Fruit fly (Drosophila melanogaster) whole organism, embryonic: Measurements from ENCODE around the gene Dhps.

Experiments
- CG10565 ChIP-seq: fragments of 200-800 bp; sonication (Bioruptor generic); optimal IDR thresholded peaks from 3 replicates; lab custom pipeline; 2016; ENCODE audit warnings: missing biosample characterization, mild to moderate bottlenecking, missing genetic modification characterization
- CG11085 ChIP-seq: fragments of 200-800 bp; sonication (Bioruptor generic); IDR thresholded peaks from 2 replicates; pipeline ENCODE4 v1.3.6; 2022; ENCODE audit warnings: missing biosample characterization, missing genetic modification characterization
- CG11093 ChIP-seq: fragments of 200-800 bp; sonication (Bioruptor generic); IDR thresholded peaks from 3 replicates; pipeline ENCODE4 v1.3.6; 2022; ENCODE audit warnings: missing biosample characterization, missing genetic modification characterization
- CG11696 ChIP-seq: fragments of 200-800 bp; sonication (Bioruptor generic); IDR thresholded peaks from 2 replicates; pipeline ENCODE4 v1.3.6; 2022; ENCODE audit warnings: missing biosample characterization, missing genetic modification characterization
- CG12299 ChIP-seq: fragments of 200-800 bp; sonication (Bioruptor generic); optimal IDR thresholded peaks from 2 replicates; lab custom pipeline; 2018; ENCODE audit warnings: missing biosample characterization, mild to moderate bottlenecking, missing genetic modification characterization
- CG13424 ChIP-seq: fragments of 200-800 bp; sonication (Bioruptor generic); optimal IDR thresholded peaks from 2 replicates; lab custom pipeline; 2019; ENCODE audit warnings: missing biosample characterization, mild to moderate bottlenecking, missing genetic modification characterization, moderate library complexity
- CG14710 ChIP-seq: fragments of 200-800 bp; sonication (Bioruptor generic); optimal IDR thresholded peaks from 3 replicates; lab custom pipeline; 2019; ENCODE audit warnings: missing biosample characterization, mild to moderate bottlenecking, missing genetic modification characterization, moderate library complexity
- CG15269 ChIP-seq: fragments of 200-800 bp; sonication (Bioruptor generic); optimal IDR thresholded peaks from 2 replicates; lab custom pipeline; 2018; ENCODE audit warnings: missing biosample characterization, mild to moderate bottlenecking, missing genetic modification characterization, moderate library complexity
- CG15601 ChIP-seq: fragments of 200-800 bp; sonication (Bioruptor generic); optimal IDR thresholded peaks from 3 replicates; lab custom pipeline; 2019; ENCODE audit warnings: missing biosample characterization, mild to moderate bottlenecking, missing genetic modification characterization, moderate library complexity
- CG15696 ChIP-seq: fragments of 200-800 bp; sonication (Bioruptor generic); optimal IDR thresholded peaks from 2 replicates; lab custom pipeline; 2019; ENCODE audit warnings: missing biosample characterization, mild to moderate bottlenecking, missing genetic modification characterization, moderate library complexity
- CG16779 ChIP-seq: fragments of 200-800 bp; sonication (Bioruptor generic); IDR thresholded peaks from 2 replicates; pipeline ENCODE4 v1.3.6; 2022; ENCODE audit warnings: missing biosample characterization, missing genetic modification characterization
- CG16863 ChIP-seq: fragments of 200-800 bp; sonication (Bioruptor generic); optimal IDR thresholded peaks from 3 replicates; lab custom pipeline; 2016; ENCODE audit warnings: missing biosample characterization, missing genetic modification characterization
- CG17186 ChIP-seq: fragments of 200-800 bp; sonication (Bioruptor generic); optimal IDR thresholded peaks from 3 replicates; lab custom pipeline; 2017; ENCODE audit warnings: missing biosample characterization, missing genetic modification reagents, missing genetic modification characterization
- CG18011 ChIP-seq: fragments of 200-800 bp; sonication (Bioruptor generic); optimal IDR thresholded peaks from 2 replicates; lab custom pipeline; 2017; ENCODE audit warnings: missing biosample characterization, missing genetic modification characterization, mild to moderate bottlenecking, moderate library complexity, missing genotype
- CG2199 ChIP-seq: fragments of 200-800 bp; sonication (Bioruptor generic); IDR thresholded peaks from 3 replicates; pipeline ENCODE4 v1.3.6; 2022; ENCODE audit warnings: missing biosample characterization, missing genetic modification characterization
- CG31365 ChIP-seq: fragments of 200-800 bp; sonication (Bioruptor generic); optimal IDR thresholded peaks from 2 replicates; lab custom pipeline; 2018; ENCODE audit warnings: missing biosample characterization, mild to moderate bottlenecking, missing genetic modification characterization
- CG32532 ChIP-seq: fragments of 200-800 bp; sonication (Bioruptor generic); IDR thresholded peaks from 2 replicates; pipeline ENCODE4 v1.3.6; 2022; ENCODE audit warnings: missing biosample characterization, missing genetic modification characterization
- CG32767 ChIP-seq: fragments of 200-800 bp; sonication (Bioruptor generic); IDR thresholded peaks from 2 replicates; pipeline ENCODE4 v1.3.6; 2022; ENCODE audit warnings: missing biosample characterization, missing genetic modification characterization
- CG3407 ChIP-seq: fragments of 200-800 bp; sonication (Bioruptor generic); optimal IDR thresholded peaks from 2 replicates; lab custom pipeline; 2018; ENCODE audit warnings: missing biosample characterization, mild to moderate bottlenecking, missing genetic modification characterization
- CG4328 ChIP-seq: fragments of 200-800 bp; sonication (Bioruptor generic); optimal IDR thresholded peaks from 3 replicates; lab custom pipeline; 2017; ENCODE audit warnings: missing biosample characterization, missing genetic modification reagents, missing genetic modification characterization
- CG4617 ChIP-seq: fragments of 200-800 bp; sonication (Bioruptor generic); optimal IDR thresholded peaks from 3 replicates; lab custom pipeline; 2016; ENCODE audit warnings: missing biosample characterization, missing genetic modification characterization, borderline replicate concordance
- CG7372 ChIP-seq: fragments of 200-800 bp; sonication (Bioruptor generic); IDR thresholded peaks from 2 replicates; pipeline ENCODE4 v1.3.6; 2022; ENCODE audit warnings: missing biosample characterization, missing genetic modification characterization
- CG8281 ChIP-seq: fragments of 200-800 bp; sonication (Bioruptor generic); optimal IDR thresholded peaks from 2 replicates; lab custom pipeline; 2018; ENCODE audit warnings: missing biosample characterization, mild to moderate bottlenecking, missing genetic modification characterization, moderate library complexity
- CG8388 ChIP-seq: fragments of 200-800 bp; sonication (Bioruptor generic); optimal IDR thresholded peaks from 2 replicates; lab custom pipeline; 2019; ENCODE audit warnings: missing biosample characterization, mild to moderate bottlenecking, missing genetic modification characterization, moderate library complexity
- CG9609 ChIP-seq: fragments of 200-800 bp; sonication (Bioruptor generic); optimal IDR thresholded peaks from 3 replicates; lab custom pipeline; 2016; ENCODE audit warnings: missing biosample characterization, missing genetic modification characterization
- CG9727 ChIP-seq: fragments of 200-800 bp; sonication (Bioruptor generic); optimal IDR thresholded peaks from 3 replicates; lab custom pipeline; 2017; ENCODE audit warnings: missing biosample characterization, mild to moderate bottlenecking, missing genetic modification characterization
- D19B ChIP-seq: fragments of 200-800 bp; sonication (Bioruptor generic); optimal IDR thresholded peaks from 2 replicates; lab custom pipeline; 2017; ENCODE audit warnings: missing biosample characterization, mild to moderate bottlenecking, missing genetic modification characterization
- Ets65A ChIP-seq: fragments of 200-800 bp; sonication (Bioruptor generic); peaks from one replicate; lab custom pipeline; 2016; ENCODE audit warnings: missing biosample characterization, missing genetic modification characterization
- HLH4C ChIP-seq: fragments of 200-800 bp; sonication (Bioruptor generic); IDR thresholded peaks from 3 replicates; pipeline ENCODE4 v1.3.6; 2022; ENCODE audit warnings: missing biosample characterization, missing genetic modification characterization; ENCODE audit not compliant: partially characterized antibody
- MESR4 ChIP-seq: fragments of 200-800 bp; sonication (Bioruptor generic); optimal IDR thresholded peaks from 2 replicates; lab custom pipeline; 2018; ENCODE audit warnings: missing biosample characterization, mild to moderate bottlenecking, missing genetic modification characterization, moderate library complexity
- Mes4 ChIP-seq: fragments of 200-800 bp; sonication (Bioruptor generic); optimal IDR thresholded peaks from 2 replicates; lab custom pipeline; 2016; ENCODE audit warnings: missing biosample characterization, missing genetic modification characterization
- Nf-YC ChIP-seq: fragments of 200-800 bp; optimal IDR thresholded peaks from 3 replicates; lab custom pipeline; 2019; ENCODE audit warnings: missing biosample characterization, mild to moderate bottlenecking, missing genetic modification characterization, moderate library complexity
- Ptx1 ChIP-seq: fragments of 200-800 bp; sonication (Bioruptor generic); IDR thresholded peaks from 2 replicates; pipeline ENCODE4 v1.3.6; 2022; ENCODE audit warnings: missing biosample characterization, missing genetic modification characterization
- Sox100B ChIP-seq: fragments of 200-800 bp; sonication (Bioruptor generic); optimal IDR thresholded peaks from 3 replicates; lab custom pipeline; 2018; ENCODE audit warnings: missing biosample characterization, mild to moderate bottlenecking, missing genetic modification characterization
- Stat92E ChIP-seq, 3 experiments: fragments of >200 bp in 2 of 3; fragments of 200-800 bp in 1 of 3; sonication (Bioruptor generic) in 1 of 3; optimal IDR thresholded peaks; 2 replicates each; lab custom pipeline; 2017 to 2019; ENCODE audit warnings: missing biosample characterization in 3 of 3, missing genetic modification characterization in 3 of 3, mild to moderate bottlenecking in 1 of 3, moderate library complexity in 1 of 3
- Tbp ChIP-seq: fragments of >200 bp; optimal IDR thresholded peaks from 2 replicates; lab custom pipeline; 2018; ENCODE audit warnings: missing biosample characterization, missing genetic modification characterization
- Xrp1 ChIP-seq: fragments of 200-800 bp; sonication (Bioruptor generic); IDR thresholded peaks from 2 replicates; pipeline ENCODE4 v1.3.6; 2022; ENCODE audit warnings: missing biosample characterization, missing genetic modification characterization
- ash1 ChIP-seq: fragments of 200-800 bp; sonication (Bioruptor generic); optimal IDR thresholded peaks from 2 replicates; lab custom pipeline; 2018; ENCODE audit warnings: missing biosample characterization, mild to moderate bottlenecking, missing genetic modification characterization
- bowl ChIP-seq: fragments of 200-800 bp; sonication (Bioruptor generic); IDR thresholded peaks from 2 replicates; pipeline ENCODE4 v1.3.6; 2022; ENCODE audit warnings: missing biosample characterization, missing genetic modification characterization
- dan ChIP-seq: fragments of 200-800 bp; sonication (Bioruptor generic); IDR thresholded peaks from 2 replicates; pipeline ENCODE4 v1.3.6; 2022; ENCODE audit warnings: missing biosample characterization, missing genetic modification characterization
- dmrt11E ChIP-seq: fragments of 200-800 bp; sonication (Bioruptor generic); optimal IDR thresholded peaks from 3 replicates; lab custom pipeline; 2018; ENCODE audit warnings: missing biosample characterization, mild to moderate bottlenecking, missing genetic modification characterization, moderate library complexity
- emc ChIP-seq: fragments of 200-800 bp; sonication (Bioruptor generic); optimal IDR thresholded peaks from 2 replicates; lab custom pipeline; 2016; ENCODE audit warnings: missing biosample characterization, missing genetic modification characterization
- grn ChIP-seq: fragments of 200-800 bp; sonication (Bioruptor generic); optimal IDR thresholded peaks from 3 replicates; lab custom pipeline; 2017; ENCODE audit warnings: missing biosample characterization, missing genetic modification characterization
- jigr1 ChIP-seq: fragments of 200-800 bp; sonication (Bioruptor generic); IDR thresholded peaks from 3 replicates; pipeline ENCODE4 v1.3.6; 2022; ENCODE audit warnings: missing biosample characterization, missing genetic modification characterization
- nerfin-2 ChIP-seq: fragments of 200-800 bp; sonication (Bioruptor generic); IDR thresholded peaks from 2 replicates; pipeline ENCODE4 v1.3.6; 2022; ENCODE audit warnings: missing biosample characterization, missing genetic modification characterization; ENCODE audit not compliant: partially characterized antibody
- oc ChIP-seq: fragments of 200-800 bp; sonication (Bioruptor generic); optimal IDR thresholded peaks from 2 replicates; lab custom pipeline; 2018; ENCODE audit warnings: missing biosample characterization, mild to moderate bottlenecking, missing genetic modification characterization, moderate library complexity
- otp ChIP-seq: fragments of 200-800 bp; sonication (Bioruptor generic); IDR thresholded peaks from 3 replicates; pipeline ENCODE4, ENCODE4 v1.3.6; 2022; ENCODE audit warnings: missing biosample characterization, missing genetic modification characterization
- repo ChIP-seq: fragments of 200-800 bp; sonication (Bioruptor generic); optimal IDR thresholded peaks from 2 replicates; lab custom pipeline; 2016; ENCODE audit warnings: missing biosample characterization, missing genetic modification characterization
- sob ChIP-seq: fragments of 200-800 bp; sonication (Bioruptor generic); IDR thresholded peaks from 2 replicates; pipeline ENCODE4 v1.3.6; 2022; ENCODE audit warnings: missing biosample characterization, missing genetic modification characterization
- toy ChIP-seq: fragments of 200-800 bp; sonication (Bioruptor generic); IDR thresholded peaks from 2 replicates; pipeline ENCODE4 v1.3.6; 2022; ENCODE audit warnings: missing biosample characterization, missing genetic modification characterization
- zen ChIP-seq: fragments of 200-800 bp; sonication (Bioruptor generic); optimal IDR thresholded peaks from 3 replicates; lab custom pipeline; 2018; ENCODE audit warnings: missing biosample characterization, mild to moderate bottlenecking, missing genetic modification characterization, moderate library complexity

Dhps gene

DNA sequence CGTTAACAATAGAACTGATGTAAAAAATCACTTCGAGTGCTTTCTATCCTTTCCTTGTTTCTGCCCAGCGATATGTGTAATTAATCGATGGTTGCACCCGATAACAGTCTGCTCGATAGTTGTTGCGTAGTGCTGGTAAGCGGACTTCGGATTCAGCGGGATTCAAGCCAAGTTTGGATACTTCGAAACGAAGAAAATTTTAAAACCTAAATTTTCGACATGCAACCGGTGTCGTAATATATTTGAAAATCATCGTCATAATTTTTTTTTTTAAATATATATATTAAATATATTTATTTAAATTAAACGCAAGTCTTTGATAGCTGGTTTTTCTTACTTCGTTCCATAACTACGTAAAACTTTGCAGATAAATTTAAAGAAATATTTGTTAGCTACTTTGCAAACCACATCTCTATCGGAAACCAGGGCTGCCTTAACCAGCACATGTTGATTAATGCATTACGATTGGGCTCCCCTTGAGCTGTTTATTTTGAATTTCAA lies at the start of gene Dhps, which contains the start of gene UbcE2M (continued):
- no peak for TF ChIP-seq CG15269 (tag; lab: Kevin White, UChicago)
- TF ChIP-seq emc (GFP tag; lab: Kevin White, UChicago) = no peak
- no peak for TF ChIP-seq grn (GFP tag; lab: Kevin White, UChicago)
- TF ChIP-seq CG18011 (GFP tag; lab: Kevin White, UChicago) = peak; percentile 33
- TF ChIP-seq Ptx1 (GFP tag; lab: Robert Waterston, UW) = peak; percentile 73
- no peak for TF ChIP-seq repo (GFP tag; lab: Kevin White, UChicago)
- peak; percentile 62 for TF ChIP-seq Xrp1 (GFP tag; lab: Robert Waterston, UW)
- peak; percentile 74 for TF ChIP-seq CG32532 (GFP tag; lab: Robert Waterston, UW)
- no peak for TF ChIP-seq CG16863 (GFP tag; lab: Kevin White, UChicago)
- no peak for TF ChIP-seq Stat92E (GFP tag; optimal IDR thresholded peaks at IDR 0.05; lab: Kevin White, UChicago)
- TF ChIP-seq zen = peak; percentile 79
- TF ChIP-seq CG2199 = no peak
- peak; percentile 94 for TF ChIP-seq Ets65A (GFP tag; lab: Kevin White, UChicago)
- TF ChIP-seq CG15696 (tag; lab: Kevin White, UChicago) = peak; percentile 76
- TF ChIP-seq CG7372 (GFP tag; lab: Robert Waterston, UW) = 0 out of 2 replicates have a peak, but pooled peaks have one; percentile 32
- TF ChIP-seq Sox100B = no peak
- TF ChIP-seq otp = no peak
- TF ChIP-seq CG4328 (GFP tag; lab: Kevin White, UChicago) = peak; percentile 78
- TF ChIP-seq CG32767 (GFP tag; lab: Robert Waterston, UW) = no peak
- no peak for TF ChIP-seq bowl (GFP tag; lab: Robert Waterston, UW)
- TF ChIP-seq dan = no peak
- TF ChIP-seq MESR4 (GFP tag; lab: Kevin White, UChicago) = no peak
- peak; percentile 73 for TF ChIP-seq sob (GFP tag; lab: Robert Waterston, UW)
- peak; percentile 76 for TF ChIP-seq dmrt11E
- TF ChIP-seq Nf-YC (tag; lab: Kevin White, UChicago) = no peak
- TF ChIP-seq Mes4 (GFP tag; lab: Kevin White, UChicago) = no peak
- peak; percentile 60; the same call in 1 of the 2 replicates for TF ChIP-seq CG11085 (GFP tag; lab: Robert Waterston, UW)
- TF ChIP-seq nerfin-2 (GFP tag; lab: Robert Waterston, UW) = peak; percentile 53
- TF ChIP-seq CG4617 (GFP tag; lab: Kevin White, UChicago) = peak; percentile 65
- peak; percentile 76 for TF ChIP-seq CG9727 (GFP tag; lab: Kevin White, UChicago)
- peak; percentile 6 for TF ChIP-seq CG9609
- TF ChIP-seq HLH4C (GFP tag; lab: Robert Waterston, UW) = peak; percentile 76
- TF ChIP-seq CG15601 (tag; lab: Kevin White, UChicago) = no peak
- peak; percentile 84 for TF ChIP-seq CG13424 (tag; lab: Kevin White, UChicago)
- no peak for TF ChIP-seq CG16779 (GFP tag; lab: Robert Waterston, UW)
- TF ChIP-seq jigr1 = peak; percentile 60; the same call in 1 of the 3 replicates
- TF ChIP-seq CG11093 (GFP tag; lab: Robert Waterston, UW) = peak; percentile 56; the same call in 1 of the 3 replicates
- TF ChIP-seq CG12299 = peak; percentile 72
- TF ChIP-seq CG11696 (GFP tag; lab: Robert Waterston, UW) = no peak
- TF ChIP-seq CG8281 (tag; lab: Kevin White, UChicago) = peak; percentile 23
- no peak for TF ChIP-seq Tbp
- TF ChIP-seq toy (GFP tag; lab: Robert Waterston, UW) = no peak
- TF ChIP-seq ash1 (GFP tag; lab: Kevin White, UChicago) = no peak
- no peak for TF ChIP-seq CG3407 (GFP tag; lab: Kevin White, UChicago)
- no peak for TF ChIP-seq CG10565 (GFP tag; lab: Kevin White, UChicago)
- no peak for TF ChIP-seq oc (tag; lab: Kevin White, UChicago)
- peak; percentile 25 for TF ChIP-seq CG17186 (GFP tag; lab: Kevin White, UChicago)
- peak; percentile 66 for TF ChIP-seq CG8388 (GFP tag; lab: Kevin White, UChicago)
- peak; percentile 85 for TF ChIP-seq CG14710 (tag; lab: Kevin White, UChicago)
- TF ChIP-seq CG31365 (tag; lab: Kevin White, UChicago) = no peak
- peak; percentile 59 for TF ChIP-seq D19B (GFP tag; lab: Kevin White, UChicago)
